Worm (Caenorhabditis elegans): Measurements from ENCODE around the gene lec-10.

- TF ChIP-seq B0310.2 (tag; optimal IDR thresholded peaks at IDR 0.05), result no peak
- no peak for TF ChIP-seq tbx-37 (GFP tag; conservative IDR thresholded peaks at IDR 0.05)
- TF ChIP-seq ets-7 (tag; optimal IDR thresholded peaks at IDR 0.05), result no peak
- TF ChIP-seq hmbx-1 (tag; optimal IDR thresholded peaks at IDR 0.05), result no peak
- no peak for TF ChIP-seq ama-1 (optimal IDR thresholded peaks at IDR 0.05)
- TF ChIP-seq flt-1 (GFP tag; IDR thresholded peaks at IDR 0.05), result no peak
- no peak for TF ChIP-seq scrt-1 (GFP tag; IDR thresholded peaks at IDR 0.05)
- TF ChIP-seq hmg-4 (GFP tag; optimal IDR thresholded peaks at IDR 0.05), result no peak
- TF ChIP-seq F13C5.2 (tag; optimal IDR thresholded peaks at IDR 0.05), result peak; percentile 3
- no peak for TF ChIP-seq ceh-13 (GFP tag; optimal IDR thresholded peaks at IDR 0.05)
Observed at ce11 chrV:6485109-6485508, 3.8 kb downstream of the lec-10 start.

All from whole organism, early embryonic.